Worm (Caenorhabditis elegans): Measurements from ENCODE around the gene F11D11.3.
"Not testable (repeated sequence)": the region's sequence is repeated elsewhere in the genome, so short reads cannot be mapped to it uniquely, and the experiment has no call there.

F11D11.3 gene

DNA sequence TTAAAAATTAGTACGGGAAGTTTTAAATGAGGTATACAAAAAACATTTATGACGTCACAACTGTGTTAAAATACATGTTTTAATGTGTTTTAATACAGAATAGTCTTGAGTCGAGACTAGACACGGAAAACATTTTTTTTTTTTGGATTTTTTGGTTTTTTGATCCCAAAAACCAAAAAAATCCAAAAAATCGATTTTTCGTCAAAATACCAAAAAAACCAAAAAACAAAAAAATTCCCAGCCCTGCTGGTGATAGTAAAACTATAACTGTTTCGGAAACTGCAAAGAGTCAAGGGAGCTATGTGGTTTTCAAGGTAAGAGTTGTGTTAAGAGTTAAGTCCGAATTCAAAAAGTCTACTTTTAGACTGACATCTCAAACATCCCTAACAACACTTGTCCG is 1.0 kb upstream of the F11D11.3 start, which contains the start of gene F11D11.4:
Gene F11D11.4, plus strand, starts transcription at position 301 of the 400 bp plus-strand sequence.
- TF ChIP-seq ZK546.5 (tag; optimal IDR thresholded peaks at IDR 0.05) (no peak), ztf-1 (GFP tag; conservative IDR thresholded peaks at IDR 0.05) (no peak), mbf-1 (tag; optimal IDR thresholded peaks at IDR 0.05) (no peak), R02D3.7 (tag; optimal IDR thresholded peaks at IDR 0.05) (no peak), mdl-1 (tag; optimal IDR thresholded peaks at IDR 0.05) (no peak)

DNA sequence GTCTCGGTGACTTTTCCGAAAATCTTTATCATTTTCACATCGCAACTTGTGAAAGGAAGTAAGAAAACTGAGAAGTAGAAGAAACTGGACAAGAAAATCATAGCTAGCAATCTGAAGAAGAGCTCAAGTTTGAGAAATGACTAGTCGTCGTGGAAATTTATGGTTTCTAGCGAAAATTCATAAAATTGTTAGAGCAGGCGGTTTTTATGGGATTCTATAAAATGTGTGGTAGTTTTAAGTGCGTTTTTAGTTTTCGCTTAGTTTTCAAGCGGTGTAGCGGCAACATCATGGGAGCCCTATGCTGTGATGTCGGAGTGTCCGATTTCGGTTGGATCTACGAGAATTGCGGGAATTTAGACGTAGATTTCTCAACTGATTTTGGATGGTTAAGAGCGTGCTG is 5.7 kb downstream of the F11D11.3 start, which contains the start of gene clec-254:
Gene clec-254, minus strand, starts transcription at position 101 of the 400 bp plus-strand sequence.
- not testable (repeated sequence) for TF ChIP-seq aly-2 (tag; optimal IDR thresholded peaks at IDR 0.05); Y55F3AM.14 (GFP tag; optimal IDR thresholded peaks at IDR 0.05); R02D3.7 (tag; optimal IDR thresholded peaks at IDR 0.05)

DNA sequence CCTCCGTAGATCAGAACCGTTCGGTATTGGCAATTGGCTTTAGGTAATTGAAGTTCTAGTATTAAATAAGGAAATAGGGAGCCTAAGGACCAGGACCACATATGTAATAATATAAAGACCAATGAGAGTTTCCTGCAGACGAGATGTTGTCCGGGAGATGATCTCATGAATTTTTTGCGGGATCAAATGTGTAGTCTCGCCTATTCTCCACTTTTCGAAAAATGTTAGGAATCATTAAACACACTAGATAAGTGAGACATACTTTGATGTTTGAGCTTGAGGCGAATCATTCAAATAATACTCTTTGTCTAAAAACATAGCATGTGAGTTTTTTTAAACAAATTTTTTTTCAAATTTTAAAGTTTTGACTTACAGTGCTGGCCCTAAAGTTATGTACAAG is 7.0 kb downstream of the F11D11.3 start, which contains the start of gene F11D11.6:
Gene F11D11.6, minus strand, starts transcription at position 101 of the 400 bp plus-strand sequence.
- TF ChIP-seq ZK546.5 (tag; optimal IDR thresholded peaks at IDR 0.05) = no peak
- TF ChIP-seq fos-1 (tag; optimal IDR thresholded peaks at IDR 0.05) = no peak
- no peak for TF ChIP-seq ztf-4 (tag; optimal IDR thresholded peaks at IDR 0.05)
- no peak for TF ChIP-seq unc-39 (tag; optimal IDR thresholded peaks at IDR 0.05)
- no peak for TF ChIP-seq nhr-129 (tag; optimal IDR thresholded peaks at IDR 0.05)
- TF ChIP-seq gmeb-1 (tag; optimal IDR thresholded peaks at IDR 0.05) = no peak
- no peak for TF ChIP-seq F13H6.1 (tag; optimal IDR thresholded peaks at IDR 0.05)
- TF ChIP-seq ceh-16 (tag; optimal IDR thresholded peaks at IDR 0.05) = no peak
- no peak for TF ChIP-seq nhr-23 (tag; optimal IDR thresholded peaks at IDR 0.05)
- TF ChIP-seq zag-1 (tag; optimal IDR thresholded peaks at IDR 0.05) = no peak
- TF ChIP-seq lin-39 (tag; optimal IDR thresholded peaks at IDR 0.05) = no peak
- no peak for TF ChIP-seq blmp-1 (tag; optimal IDR thresholded peaks at IDR 0.05; ENCODE audit: insufficient read depth)
- no peak for TF ChIP-seq dmd-4 (tag; optimal IDR thresholded peaks at IDR 0.05)
- TF ChIP-seq nhr-12 (tag; optimal IDR thresholded peaks at IDR 0.05) = no peak
- TF ChIP-seq mab-5 (tag; optimal IDR thresholded peaks at IDR 0.05) = no peak
- TF ChIP-seq ztf-11 (tag; optimal IDR thresholded peaks at IDR 0.05) = no peak

DNA sequence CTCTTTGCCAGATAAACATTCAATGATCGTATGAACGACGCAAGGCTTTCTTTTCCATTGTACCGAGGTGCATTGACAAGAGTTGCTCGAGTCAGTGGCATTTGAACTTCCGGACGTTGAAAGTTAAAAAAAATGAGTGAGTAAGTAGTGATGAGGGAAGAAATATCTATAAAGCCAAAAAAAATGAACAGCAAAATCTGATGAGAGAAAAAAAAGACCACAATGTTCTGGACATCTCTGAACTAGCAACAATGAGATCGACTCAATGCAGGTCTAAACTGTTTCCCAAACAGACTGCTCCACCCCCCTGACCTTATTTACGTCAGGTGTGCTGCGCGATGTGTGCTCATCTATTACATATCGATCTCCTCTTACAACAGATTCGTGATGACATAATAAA is 9.6 kb downstream of the F11D11.3 start, which contains the start of the genes F11D11.21 and F11D11.12:
Gene F11D11.21, minus strand, starts transcription at position 101 of the 400 bp plus-strand sequence.
Gene F11D11.12, minus strand, starts transcription at position 238 of the 400 bp plus-strand sequence.
- TF ChIP-seq ceh-16 (tag; optimal IDR thresholded peaks at IDR 0.05) = no peak
- no peak for TF ChIP-seq nhr-10 (tag; optimal IDR thresholded peaks at IDR 0.05)
- no peak for TF ChIP-seq fos-1 (tag; optimal IDR thresholded peaks at IDR 0.05)
- no peak for TF ChIP-seq nhr-21 (tag; optimal IDR thresholded peaks at IDR 0.05)
- TF ChIP-seq gmeb-1 (tag; optimal IDR thresholded peaks at IDR 0.05) = no peak
- TF ChIP-seq elt-3 (tag; optimal IDR thresholded peaks at IDR 0.05) = no peak
- no peak for TF ChIP-seq nhr-77 (tag; optimal IDR thresholded peaks at IDR 0.05)

DNA sequence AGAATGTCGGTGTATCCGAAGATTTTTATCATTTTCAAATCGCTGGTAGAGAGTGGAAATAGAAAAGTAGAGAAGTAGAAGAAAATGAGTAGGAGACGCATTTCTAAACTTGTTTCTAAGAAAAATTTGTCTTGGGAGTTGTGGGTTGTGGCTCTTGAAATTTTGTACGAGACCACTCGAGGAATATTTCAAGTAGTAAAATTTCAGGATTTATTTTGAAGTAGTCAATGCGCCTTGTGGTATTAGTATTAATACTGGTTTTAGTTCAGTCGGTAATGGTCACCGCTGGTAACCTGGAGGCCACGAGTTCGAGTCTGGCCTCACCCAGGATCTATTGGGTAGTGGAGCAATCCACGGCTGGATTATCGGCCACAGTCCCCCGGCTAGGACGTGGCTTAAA is 11.3 kb downstream of the F11D11.3 start, which contains the start of gene clec-252:
Gene clec-252, minus strand, starts transcription at position 101 of the 400 bp plus-strand sequence.
- no peak for TF ChIP-seq R02D3.7 (tag; optimal IDR thresholded peaks at IDR 0.05)
- no peak for TF ChIP-seq unc-62 (GFP tag; optimal IDR thresholded peaks at IDR 0.05)
- no peak for TF ChIP-seq ceh-82 (tag; optimal IDR thresholded peaks at IDR 0.05)
- TF ChIP-seq peb-1 (tag; optimal IDR thresholded peaks at IDR 0.05) = no peak
- no peak for TF ChIP-seq fos-1 (tag; optimal IDR thresholded peaks at IDR 0.05)
- no peak for TF ChIP-seq alr-1 (tag; optimal IDR thresholded peaks at IDR 0.05)
- TF ChIP-seq ama-1 (optimal IDR thresholded peaks at IDR 0.05) = no peak
- TF ChIP-seq zag-1 (tag; optimal IDR thresholded peaks at IDR 0.05) = no peak

DNA sequence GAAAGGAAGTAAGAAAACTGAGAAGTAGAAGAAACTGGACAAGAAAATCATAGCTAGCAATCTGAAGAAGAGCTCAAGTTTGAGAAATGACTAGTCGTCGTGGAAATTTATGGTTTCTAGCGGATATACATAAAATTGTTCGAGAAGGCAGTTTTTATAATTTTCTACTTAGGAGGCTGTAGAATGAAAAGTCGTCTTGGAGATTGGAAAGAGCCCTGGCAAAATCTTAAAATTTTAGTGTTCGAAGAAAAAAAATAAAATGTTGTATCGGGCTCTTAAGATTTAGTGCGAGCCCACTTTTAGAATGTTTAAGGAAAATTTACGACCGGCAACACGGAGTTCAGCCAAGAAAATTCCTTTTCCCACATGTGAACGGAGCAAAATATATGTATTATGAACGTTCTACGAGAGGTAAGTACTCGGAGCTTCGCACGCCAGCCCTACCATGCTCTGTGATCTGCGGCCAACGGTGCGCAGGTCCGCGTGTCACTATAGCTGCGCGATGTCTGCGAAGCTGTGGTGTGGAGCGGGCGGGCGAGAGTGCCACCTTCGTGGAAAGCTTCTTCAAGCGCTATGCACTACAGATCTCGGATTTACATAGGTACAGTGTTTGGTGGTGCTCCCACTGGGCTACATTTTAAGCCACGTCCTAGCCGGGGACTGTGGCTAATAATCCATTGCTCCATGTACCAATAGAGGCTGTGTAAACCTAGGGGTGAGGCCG is 13.0 kb downstream of the F11D11.3 start, which contains the start of gene clec-251:
Gene clec-251, minus strand, starts transcription at position 51 of the 724 bp plus-strand sequence.
- no peak for TF ChIP-seq ama-1 (optimal IDR thresholded peaks at IDR 0.05)
- TF ChIP-seq sem-4 (tag; optimal IDR thresholded peaks at IDR 0.05) = no peak
- no peak for TF ChIP-seq nhr-237 (tag; optimal IDR thresholded peaks at IDR 0.05)
- no peak for TF ChIP-seq mab-5 (tag; optimal IDR thresholded peaks at IDR 0.05)
